Comparison of ENCODE assay signal across 1 fruit fly cellular context in genomic region chr3R:23346893-23347396, dm6.
TF ChIP-seq lines count a peak whose summit lies in the region.

No protein-coding gene starts in this region.

TF ChIP-seq in whole organism, embryonic, 481 proteins besides CTCF, POLR2A, EP300 and RAD21 (continued from another document):
- peak; percentile 68 for TF ChIP-seq CG15696 (tag; optimal IDR thresholded peaks at IDR 0.05; lab: Kevin White, UChicago)
- no peak for TF ChIP-seq oc (tag; optimal IDR thresholded peaks at IDR 0.05; lab: Kevin White, UChicago)
- peak; percentile 30; the same call in 1 of the 2 replicates for TF ChIP-seq onecut (GFP tag; IDR thresholded peaks at IDR 0.05; lab: Robert Waterston, UW)
- TF ChIP-seq prd (optimal IDR thresholded peaks at IDR 0.05; lab: Kevin White, UChicago), result no peak
- peak; percentile 65; the same call in 2 of the 3 replicates for TF ChIP-seq prd (GFP tag; IDR thresholded peaks at IDR 0.05; lab: Robert Waterston, UW)
- peak in 1 of 2 experiments; percentile 25 for TF ChIP-seq Eip74EF (GFP tag; optimal IDR thresholded peaks at IDR 0.05; lab: Kevin White, UChicago)
- TF ChIP-seq Rfx (GFP tag; IDR thresholded peaks at IDR 0.05; lab: Robert Waterston, UW), result peak; percentile 77
- TF ChIP-seq CG13894 (tag; optimal IDR thresholded peaks at IDR 0.05; lab: Kevin White, UChicago), result no peak
- TF ChIP-seq br (optimal IDR thresholded peaks at IDR 0.05; lab: Kevin White, UChicago), result no peak
- peak; percentile 51 for TF ChIP-seq bcd (GFP tag; optimal IDR thresholded peaks at IDR 0.05; lab: Kevin White, UChicago)
- TF ChIP-seq CG8944 (GFP tag; optimal IDR thresholded peaks at IDR 0.05; lab: Kevin White, UChicago), result peak; percentile 1
- peak; percentile 54 for TF ChIP-seq mam (GFP tag; optimal IDR thresholded peaks at IDR 0.05; lab: Kevin White, UChicago)
- TF ChIP-seq CG2202 (tag; optimal IDR thresholded peaks at IDR 0.05; lab: Kevin White, UChicago), result no peak
- no peak for TF ChIP-seq Sry-β (GFP tag; optimal IDR thresholded peaks at IDR 0.05; lab: Kevin White, UChicago)
- 0 out of 2 replicates have a peak, but pooled peaks have one; percentile 36 for TF ChIP-seq chm (GFP tag; IDR thresholded peaks at IDR 0.05; lab: Robert Waterston, UW)
- peak; percentile 61 for TF ChIP-seq CG12104 (GFP tag; optimal IDR thresholded peaks at IDR 0.05; lab: Kevin White, UChicago)
- no peak for TF ChIP-seq HmgZ (tag; optimal IDR thresholded peaks at IDR 0.05; lab: Kevin White, UChicago)
- TF ChIP-seq MBD-R2 (GFP tag; IDR thresholded peaks at IDR 0.05; lab: Robert Waterston, UW), result no peak
- TF ChIP-seq sisA (GFP tag; IDR thresholded peaks at IDR 0.05; lab: Robert Waterston, UW), result peak; percentile 32; the same call in 1 of the 2 replicates
- no peak for TF ChIP-seq CrebB (tag; optimal IDR thresholded peaks at IDR 0.05; lab: Kevin White, UChicago)
- peak; percentile 12 for TF ChIP-seq CG6683 (GFP tag; optimal IDR thresholded peaks at IDR 0.05; lab: Kevin White, UChicago)
- peak; percentile 78 for TF ChIP-seq CG17829 (tag; optimal IDR thresholded peaks at IDR 0.05; lab: Kevin White, UChicago)
- TF ChIP-seq corto (GFP tag; optimal IDR thresholded peaks at IDR 0.05; lab: Kevin White, UChicago), result no peak
- TF ChIP-seq CG6689 (GFP tag; IDR thresholded peaks at IDR 0.05; lab: Robert Waterston, UW), result peak; percentile 62
- peak in 1 of 2 experiments; percentile 51 for TF ChIP-seq bsh (GFP tag; optimal IDR thresholded peaks at IDR 0.05; lab: Kevin White, UChicago)
- TF ChIP-seq Vsx1 (GFP tag; optimal IDR thresholded peaks at IDR 0.05; lab: Kevin White, UChicago), result no peak
- peak; percentile 51 for TF ChIP-seq CG10267 (tag; optimal IDR thresholded peaks at IDR 0.05; lab: Kevin White, UChicago)
- TF ChIP-seq org-1 (GFP tag; optimal IDR thresholded peaks at IDR 0.05; lab: Kevin White, UChicago), result peak; percentile 26
- no peak for TF ChIP-seq Usf (GFP tag; optimal IDR thresholded peaks at IDR 0.05; lab: Kevin White, UChicago)
- TF ChIP-seq CG33557 (GFP tag; optimal IDR thresholded peaks at IDR 0.05; lab: Kevin White, UChicago), result peak; percentile 37
- TF ChIP-seq Dad (GFP tag; optimal IDR thresholded peaks at IDR 0.05; lab: Kevin White, UChicago), result no peak
- TF ChIP-seq NFAT (GFP tag; IDR thresholded peaks at IDR 0.05; lab: Robert Waterston, UW), result peak; percentile 69
- TF ChIP-seq CG1603 (tag; optimal IDR thresholded peaks at IDR 0.05; lab: Kevin White, UChicago), result peak; percentile 14
- TF ChIP-seq Abd-B (GFP tag; optimal IDR thresholded peaks at IDR 0.05; lab: Kevin White, UChicago), result peak; percentile 47
- peak; percentile 0 for TF ChIP-seq Nf-YB (GFP tag; optimal IDR thresholded peaks at IDR 0.05; lab: Kevin White, UChicago)
- TF ChIP-seq CG6813 (GFP tag; optimal IDR thresholded peaks at IDR 0.05; lab: Kevin White, UChicago), result peak; percentile 11
- TF ChIP-seq grau (tag; optimal IDR thresholded peaks at IDR 0.05; lab: Kevin White, UChicago), result peak; percentile 57
- TF ChIP-seq Lhr (GFP tag; optimal IDR thresholded peaks at IDR 0.05; lab: Kevin White, UChicago), result peak; percentile 6
- peak; percentile 46 for TF ChIP-seq Hmr (GFP tag; optimal IDR thresholded peaks at IDR 0.05; lab: Kevin White, UChicago)
- peak; percentile 36; the same call in 1 of the 2 replicates for TF ChIP-seq ranshi (GFP tag; IDR thresholded peaks at IDR 0.05; lab: Robert Waterston, UW)
- peak; percentile 63 for TF ChIP-seq CG14710 (tag; optimal IDR thresholded peaks at IDR 0.05; lab: Kevin White, UChicago)
- TF ChIP-seq kni (GFP tag; optimal IDR thresholded peaks at IDR 0.05; lab: Kevin White, UChicago), result peak; percentile 81
- no peak for TF ChIP-seq chif (GFP tag; optimal IDR thresholded peaks at IDR 0.05; lab: Kevin White, UChicago)
- TF ChIP-seq CG8765 (GFP tag; IDR thresholded peaks at IDR 0.05; lab: Robert Waterston, UW), result no peak
- TF ChIP-seq CG30431 (GFP tag; optimal IDR thresholded peaks at IDR 0.05; lab: Kevin White, UChicago), result peak; percentile 2
- no peak for TF ChIP-seq seq (GFP tag; IDR thresholded peaks at IDR 0.05; lab: Robert Waterston, UW)
- TF ChIP-seq Nf-YA (GFP tag; IDR thresholded peaks at IDR 0.05; lab: Robert Waterston, UW), result no peak
- TF ChIP-seq D (optimal IDR thresholded peaks at IDR 0.05; lab: Kevin White, UChicago), result no peak
- peak; percentile 28 for TF ChIP-seq D (GFP tag; optimal IDR thresholded peaks at IDR 0.05; lab: Kevin White, UChicago)
- peak; percentile 49 for TF ChIP-seq CG10209 (GFP tag; optimal IDR thresholded peaks at IDR 0.05; lab: Kevin White, UChicago)
- TF ChIP-seq Antp (GFP tag; optimal IDR thresholded peaks at IDR 0.05; lab: Kevin White, UChicago), result peak; percentile 36
- TF ChIP-seq nom (GFP tag; optimal IDR thresholded peaks at IDR 0.05; lab: Kevin White, UChicago), result no peak
- TF ChIP-seq CG11247 (GFP tag; IDR thresholded peaks at IDR 0.05; lab: Robert Waterston, UW), result peak; percentile 48
- TF ChIP-seq lov (optimal IDR thresholded peaks at IDR 0.05; lab: Kevin White, UChicago), result no peak
- TF ChIP-seq lov (GFP tag; IDR thresholded peaks at IDR 0.05; lab: Robert Waterston, UW), result 0 out of 3 replicates have a peak, but pooled peaks have one; percentile 9
- peak; percentile 51; the same call in 1 of the 3 replicates for TF ChIP-seq CG2199 (GFP tag; IDR thresholded peaks at IDR 0.05; lab: Robert Waterston, UW)
- TF ChIP-seq Deaf1 (tag; optimal IDR thresholded peaks at IDR 0.05; lab: Kevin White, UChicago), result peak; percentile 5
- peak; percentile 11 for TF ChIP-seq CG10462 (GFP tag; optimal IDR thresholded peaks at IDR 0.05; lab: Kevin White, UChicago)
- peak; percentile 53 for TF ChIP-seq CG7556 (GFP tag; optimal IDR thresholded peaks at IDR 0.05; lab: Kevin White, UChicago)
- TF ChIP-seq CG32532 (GFP tag; IDR thresholded peaks at IDR 0.05; lab: Robert Waterston, UW), result peak; percentile 77
- peak; percentile 79 for TF ChIP-seq CG2712 (tag; optimal IDR thresholded peaks at IDR 0.05; lab: Kevin White, UChicago)
- peak; percentile 67; the same call in 3 of the 4 replicates for TF ChIP-seq Gug (GFP tag; IDR thresholded peaks at IDR 0.05; lab: Robert Waterston, UW)
- TF ChIP-seq tap (tag; optimal IDR thresholded peaks at IDR 0.05; lab: Kevin White, UChicago), result peak; percentile 42
